Worm (Caenorhabditis elegans) whole organism, young adult: ENCODE results near the gene C17H11.1.
"Not testable (repeated sequence)": the region's sequence is repeated elsewhere in the genome, so short reads cannot be mapped to it uniquely, and the experiment has no call there.

Source experiments
- C06A6.2 ChIP-seq: fragments of 200-800 bp; sonication (Bioruptor generic); conservative IDR thresholded peaks from 2 replicates; pipeline ENCODE4 v1.3.6; 2022; ENCODE audit warnings: missing genetic modification characterization, missing compliant biosample characterization
- attf-3 ChIP-seq: fragments of 200-800 bp; sonication (Bioruptor generic); conservative IDR thresholded peaks from 2 replicates; pipeline ENCODE4 v1.3.6; 2022; ENCODE audit warnings: missing genetic modification reagents, missing genetic modification characterization, missing compliant biosample characterization
- cebp-1 ChIP-seq, 2 experiments: fragments of 200-800 bp in 1 of 2; sonication (Bioruptor generic) in 1 of 2; sonication (generic microtip) in 1 of 2; IDR thresholded peaks in 1 of 2; optimal IDR thresholded peaks in 1 of 2; 2 replicates each; pipeline versions ENCODE4 v1.3.6 to Lab custom; 2017 to 2022; ENCODE audit warnings: missing compliant biosample characterization in 2 of 2, missing genetic modification characterization in 2 of 2, mild to moderate bottlenecking in 1 of 2, missing genetic modification reagents in 1 of 2, moderate library complexity in 1 of 2
- ekl-4 ChIP-seq: fragments of 200-800 bp; sonication (Bioruptor generic); IDR thresholded peaks from 2 replicates; pipeline ENCODE4 v1.3.6; 2022; ENCODE audit warnings: missing genetic modification reagents, missing genetic modification characterization, missing compliant biosample characterization
- lsy-27 ChIP-seq: sonication (generic microtip); optimal IDR thresholded peaks from 2 replicates; lab custom pipeline; 2017; ENCODE audit warnings: missing genetic modification characterization, mild to moderate bottlenecking, missing compliant biosample characterization, antibody characterized with exemption, missing genotype, borderline replicate concordance; ENCODE audit not compliant: insufficient read depth
- mxl-1 ChIP-seq: sonication (generic microtip); optimal IDR thresholded peaks from 2 replicates; lab custom pipeline; 2016; ENCODE audit warnings: missing genetic modification characterization, missing compliant biosample characterization
- snpc-4 ChIP-seq, 5 experiments: fragments of 150-350 bp in 1 of 5; sonication (generic microtip) in 4 of 5; optimal IDR thresholded peaks; 2 replicates each; lab custom pipeline; 2014 to 2018; ENCODE audit warnings: missing genetic modification characterization in 5 of 5, missing biosample characterization in 3 of 5, antibody characterized with exemption in 2 of 5, mild to moderate bottlenecking in 2 of 5, missing compliant biosample characterization in 2 of 5, missing genotype in 2 of 5, moderate library complexity in 2 of 5, missing genetic modification reagents in 1 of 5
- sptf-2 ChIP-seq: fragments of 200-800 bp; sonication (Bioruptor generic); optimal IDR thresholded peaks from 2 replicates; lab custom pipeline; 2018; ENCODE audit warnings: mild to moderate bottlenecking, missing genetic modification characterization, missing compliant biosample characterization
- unc-62 ChIP-seq: fragments of 150-350 bp; optimal IDR thresholded peaks from 2 replicates; lab custom pipeline; 2014; ENCODE audit warnings: missing biosample characterization, missing genetic modification reagents, missing genetic modification characterization
- zfh-2 ChIP-seq: fragments of 200-800 bp; sonication (Bioruptor generic); conservative IDR thresholded peaks from 2 replicates; pipeline ENCODE4 v1.3.6; 2022; ENCODE audit warnings: missing genetic modification reagents, missing genetic modification characterization, missing compliant biosample characterization
- zim-3 ChIP-seq: sonication (generic microtip); optimal IDR thresholded peaks from 2 replicates; lab custom pipeline; 2017; ENCODE audit warnings: mild to moderate bottlenecking, missing genetic modification characterization, moderate library complexity, missing compliant biosample characterization

ce11 chrX:8155447-8155877, 18.2 kb upstream of the C17H11.1 start:
- TF ChIP-seq snpc-4 (GFP tag; optimal IDR thresholded peaks at IDR 0.05; lab: Kevin White, UChicago) (peak; percentile 26), snpc-4 (tag; optimal IDR thresholded peaks at IDR 0.05; lab: Kevin White, UChicago) (peak in 2 of 4 experiments; percentile 30 to 43), mxl-1 (tag; lab: Kevin White, UChicago) (peak; percentile 3)
- TF ChIP-seq zfh-2 (GFP tag; lab: Robert Waterston, UW); unc-62 (GFP tag; lab: Kevin White, UChicago); cebp-1 (GFP tag; IDR thresholded peaks at IDR 0.05; lab: Robert Waterston, UW); cebp-1 (tag; optimal IDR thresholded peaks at IDR 0.05; lab: Kevin White, UChicago); C06A6.2 (GFP tag; lab: Robert Waterston, UW); zim-3 (tag; lab: Kevin White, UChicago); lsy-27 (tag; lab: Kevin White, UChicago); sptf-2 (GFP tag; lab: Kevin White, UChicago); attf-3 (GFP tag; lab: Robert Waterston, UW); ekl-4: not testable (repeated sequence)
